Worm (Caenorhabditis elegans) whole organism, L2 larva: Measurements from ENCODE around the gene ccd-5.

Source experiments
- C34F6.9 ChIP-seq: fragments of 150-350 bp; optimal IDR thresholded peaks from 2 replicates; lab custom pipeline; 2014; ENCODE audit warnings: missing biosample characterization, missing genetic modification characterization
- F13H6.1 ChIP-seq: sonication (generic microtip); optimal IDR thresholded peaks from 2 replicates; lab custom pipeline; 2016; ENCODE audit warnings: missing genetic modification characterization, missing compliant biosample characterization
- R02D3.7 ChIP-seq: fragments of 150-350 bp; optimal IDR thresholded peaks from 2 replicates; lab custom pipeline; 2014; ENCODE audit warnings: missing biosample characterization, missing genetic modification characterization
- Y55F3AM.14 ChIP-seq: fragments of 200-800 bp; sonication (Bioruptor generic); optimal IDR thresholded peaks from 2 replicates; lab custom pipeline; 2018; ENCODE audit warnings: mild to moderate bottlenecking, missing genetic modification characterization, missing compliant biosample characterization
- ZK546.5 ChIP-seq: sonication (generic microtip); optimal IDR thresholded peaks from 2 replicates; lab custom pipeline; 2017; ENCODE audit warnings: missing biosample characterization, missing genetic modification characterization
- alr-1 ChIP-seq: fragments of 150-350 bp; optimal IDR thresholded peaks from 2 replicates; lab custom pipeline; 2014; ENCODE audit warnings: missing biosample characterization, missing genetic modification characterization
- aly-2 ChIP-seq: fragments of 150-350 bp; optimal IDR thresholded peaks from 2 replicates; lab custom pipeline; 2014; ENCODE audit warnings: missing biosample characterization, missing genetic modification characterization
- ama-1 ChIP-seq: fragments of 150-350 bp; optimal IDR thresholded peaks from 2 replicates; lab custom pipeline; 2018; ENCODE audit warnings: inconsistent platforms
- blmp-1 ChIP-seq: sonication (generic microtip); optimal IDR thresholded peaks from 2 replicates; lab custom pipeline; 2017; ENCODE audit warnings: missing genetic modification characterization, mild to moderate bottlenecking, missing compliant biosample characterization, antibody characterized with exemption, moderate library complexity; ENCODE audit not compliant: insufficient read depth
- ceh-16 ChIP-seq: fragments of 150-350 bp; optimal IDR thresholded peaks from 2 replicates; lab custom pipeline; 2014; ENCODE audit warnings: missing biosample characterization, missing genetic modification characterization
- ceh-82 ChIP-seq: fragments of 150-350 bp; optimal IDR thresholded peaks from 2 replicates; lab custom pipeline; 2014; ENCODE audit warnings: missing biosample characterization, missing genetic modification characterization
- crh-2 ChIP-seq: sonication (generic microtip); optimal IDR thresholded peaks from 2 replicates; lab custom pipeline; 2017; ENCODE audit warnings: missing biosample characterization, missing genetic modification characterization
- dmd-4 ChIP-seq: sonication (generic microtip); optimal IDR thresholded peaks from 2 replicates; lab custom pipeline; 2017; ENCODE audit warnings: missing biosample characterization, missing genetic modification characterization
- egl-27 ChIP-seq: sonication (generic microtip); optimal IDR thresholded peaks from 3 replicates; lab custom pipeline; 2017; ENCODE audit warnings: missing biosample characterization, missing genetic modification reagents, missing genetic modification characterization
- elt-1 ChIP-seq: fragments of 150-350 bp; optimal IDR thresholded peaks from 2 replicates; lab custom pipeline; 2014; ENCODE audit warnings: missing biosample characterization, missing genetic modification characterization
- elt-3 ChIP-seq: sonication (generic microtip); optimal IDR thresholded peaks from 2 replicates; lab custom pipeline; 2017; ENCODE audit warnings: missing biosample characterization, missing genetic modification characterization
- fos-1 ChIP-seq: fragments of 150-350 bp; optimal IDR thresholded peaks from 2 replicates; lab custom pipeline; 2014; ENCODE audit warnings: missing biosample characterization, missing genetic modification characterization
- gmeb-1 ChIP-seq: fragments of 150-350 bp; optimal IDR thresholded peaks from 2 replicates; lab custom pipeline; 2014; ENCODE audit warnings: missing biosample characterization, missing genetic modification characterization
- lin-11 ChIP-seq: fragments of 150-350 bp; sonication (generic microtip); optimal IDR thresholded peaks from 2 replicates; lab custom pipeline; 2014; ENCODE audit warnings: missing biosample characterization, missing genetic modification characterization, inconsistent platforms, mixed read lengths
- lin-13 ChIP-seq: fragments of 150-350 bp; optimal IDR thresholded peaks from 2 replicates; lab custom pipeline; 2014; ENCODE audit warnings: missing biosample characterization, missing genetic modification reagents, missing genetic modification characterization
- lin-39 ChIP-seq: fragments of 150-350 bp; optimal IDR thresholded peaks from 2 replicates; lab custom pipeline; 2014; ENCODE audit warnings: missing biosample characterization, missing genetic modification reagents, missing genetic modification characterization
- mab-5 ChIP-seq: fragments of 150-350 bp; optimal IDR thresholded peaks from 2 replicates; lab custom pipeline; 2014; ENCODE audit warnings: missing biosample characterization, missing genetic modification characterization
- mbf-1 ChIP-seq: sonication (generic microtip); optimal IDR thresholded peaks from 2 replicates; lab custom pipeline; 2017; ENCODE audit warnings: missing biosample characterization, missing genetic modification characterization
- mdl-1 ChIP-seq, 2 experiments: fragments of 150-350 bp in 1 of 2; sonication (generic microtip) in 1 of 2; optimal IDR thresholded peaks; 2 replicates each; lab custom pipeline; 2017; ENCODE audit warnings: missing biosample characterization in 2 of 2, missing genetic modification characterization in 2 of 2
- nhr-10 ChIP-seq: sonication (generic microtip); optimal IDR thresholded peaks from 2 replicates; lab custom pipeline; 2017; ENCODE audit warnings: missing biosample characterization, missing genetic modification characterization
- nhr-11 ChIP-seq: fragments of 150-350 bp; optimal IDR thresholded peaks from 2 replicates; lab custom pipeline; 2014; ENCODE audit warnings: missing biosample characterization, missing genetic modification characterization
- nhr-12 ChIP-seq: fragments of 150-350 bp; optimal IDR thresholded peaks from 2 replicates; lab custom pipeline; 2014; ENCODE audit warnings: missing biosample characterization, missing genetic modification characterization
- nhr-129 ChIP-seq: fragments of 150-350 bp; optimal IDR thresholded peaks from 2 replicates; lab custom pipeline; 2014; ENCODE audit warnings: missing biosample characterization, missing genetic modification characterization
- nhr-21 ChIP-seq: fragments of 150-350 bp; optimal IDR thresholded peaks from 2 replicates; lab custom pipeline; 2014; ENCODE audit warnings: missing biosample characterization, missing genetic modification characterization
- nhr-23 ChIP-seq: fragments of 150-350 bp; optimal IDR thresholded peaks from 2 replicates; lab custom pipeline; 2014; ENCODE audit warnings: missing biosample characterization, missing genetic modification reagents, missing genetic modification characterization
- nhr-237 ChIP-seq: fragments of 150-350 bp; optimal IDR thresholded peaks from 2 replicates; lab custom pipeline; 2014; ENCODE audit warnings: missing biosample characterization, missing genetic modification characterization
- nhr-25 ChIP-seq: fragments of 150-350 bp; sonication (generic microtip); optimal IDR thresholded peaks from 3 replicates; lab custom pipeline; 2014; ENCODE audit warnings: missing biosample characterization, missing genetic modification characterization
- nhr-6 ChIP-seq: fragments of 150-350 bp; optimal IDR thresholded peaks from 2 replicates; lab custom pipeline; 2014; ENCODE audit warnings: missing biosample characterization, missing genetic modification characterization
- nhr-77 ChIP-seq: fragments of 150-350 bp; optimal IDR thresholded peaks from 2 replicates; lab custom pipeline; 2014; ENCODE audit warnings: missing biosample characterization, missing genetic modification characterization
- peb-1 ChIP-seq: fragments of 150-350 bp; optimal IDR thresholded peaks from 2 replicates; lab custom pipeline; 2014; ENCODE audit warnings: missing biosample characterization, missing genetic modification characterization
- sem-4 ChIP-seq: fragments of 150-350 bp; optimal IDR thresholded peaks from 2 replicates; lab custom pipeline; 2014; ENCODE audit warnings: missing biosample characterization, missing genetic modification reagents, missing genetic modification characterization
- skn-1 ChIP-seq: sonication (generic microtip); optimal IDR thresholded peaks from 2 replicates; lab custom pipeline; 2017; ENCODE audit warnings: missing biosample characterization, missing genetic modification characterization
- sma-3 ChIP-seq: sonication (generic microtip); optimal IDR thresholded peaks from 2 replicates; lab custom pipeline; 2016; ENCODE audit warnings: missing genetic modification reagents, missing genetic modification characterization, missing compliant biosample characterization
- sma-9 ChIP-seq, 2 experiments: fragments of 150-350 bp in 1 of 2; sonication (generic microtip) in 1 of 2; optimal IDR thresholded peaks; 2 replicates each; lab custom pipeline; 2014 to 2016; ENCODE audit warnings: missing genetic modification characterization in 2 of 2, mild to moderate bottlenecking in 1 of 2, missing biosample characterization in 1 of 2, missing compliant biosample characterization in 1 of 2, missing genetic modification reagents in 1 of 2, moderate library complexity in 1 of 2
- snpc-4 ChIP-seq: fragments of 150-350 bp; optimal IDR thresholded peaks from 2 replicates; lab custom pipeline; 2014; ENCODE audit warnings: missing biosample characterization, missing genetic modification characterization
- unc-39 ChIP-seq: fragments of 150-350 bp; optimal IDR thresholded peaks from 2 replicates; lab custom pipeline; 2014; ENCODE audit warnings: missing biosample characterization, missing genetic modification characterization
- unc-55 ChIP-seq: fragments of 150-350 bp; sonication (generic microtip); optimal IDR thresholded peaks from 3 replicates; lab custom pipeline; 2014; ENCODE audit warnings: missing biosample characterization, missing genetic modification reagents, missing genetic modification characterization
- unc-62 ChIP-seq: fragments of 150-350 bp; optimal IDR thresholded peaks from 2 replicates; lab custom pipeline; 2014; ENCODE audit warnings: missing biosample characterization, missing genetic modification reagents, missing genetic modification characterization
- zag-1 ChIP-seq: fragments of 150-350 bp; optimal IDR thresholded peaks from 2 replicates; lab custom pipeline; 2014; ENCODE audit warnings: missing biosample characterization, missing genetic modification characterization
- ztf-1 ChIP-seq: fragments of 200-800 bp; sonication (Bioruptor generic); conservative IDR thresholded peaks from 2 replicates; pipeline ENCODE4 v1.3.6; 2022; ENCODE audit warnings: missing genetic modification characterization, missing compliant biosample characterization
- ztf-11 ChIP-seq: sonication (generic microtip); optimal IDR thresholded peaks from 2 replicates; lab custom pipeline; 2017; ENCODE audit warnings: missing biosample characterization, missing genetic modification characterization
- ztf-4 ChIP-seq: fragments of 150-350 bp; optimal IDR thresholded peaks from 2 replicates; lab custom pipeline; 2014; ENCODE audit warnings: missing biosample characterization, missing genetic modification characterization

The ccd-5 gene

ce11 chrX:2564047-2564446, 8.4 kb downstream of the ccd-5 start, which contains the start of gene dhcr-24:
dhcr-24 (minus strand) TSS chrX:2564147.
- no peak for TF ChIP-seq Y55F3AM.14 (GFP tag; lab: Kevin White, UChicago)
- TF ChIP-seq lin-11 (tag; lab: Kevin White, UChicago), result no peak
- TF ChIP-seq mdl-1 (tag; optimal IDR thresholded peaks at IDR 0.05; lab: Kevin White, UChicago), result no peak
- no peak for TF ChIP-seq mbf-1 (tag; lab: Kevin White, UChicago)
- TF ChIP-seq ceh-82, result no peak
- no peak for TF ChIP-seq sma-3 (GFP tag; lab: Kevin White, UChicago)
- TF ChIP-seq ama-1 (lab: Kevin White, UChicago), result no peak
- TF ChIP-seq lin-39 (tag; lab: Kevin White, UChicago), result no peak
- no peak for TF ChIP-seq elt-1 (tag; lab: Kevin White, UChicago)
- TF ChIP-seq ZK546.5 (tag; lab: Kevin White, UChicago), result no peak
- no peak for TF ChIP-seq snpc-4
- no peak for TF ChIP-seq fos-1 (tag; lab: Kevin White, UChicago)
- no peak for TF ChIP-seq egl-27 (tag; lab: Kevin White, UChicago)
- no peak for TF ChIP-seq nhr-129 (tag; lab: Kevin White, UChicago)

- TF ChIP-seq ceh-82, result no peak
- no peak for TF ChIP-seq C34F6.9
- TF ChIP-seq ceh-16, result no peak
- TF ChIP-seq sma-9 (GFP tag; optimal IDR thresholded peaks at IDR 0.05; lab: Kevin White, UChicago), result no peak
- no peak for TF ChIP-seq sma-9 (tag; optimal IDR thresholded peaks at IDR 0.05; lab: Kevin White, UChicago)
- no peak for TF ChIP-seq nhr-12 (tag; lab: Kevin White, UChicago)
- TF ChIP-seq sem-4 (tag; lab: Kevin White, UChicago), result no peak
- TF ChIP-seq gmeb-1 (tag; lab: Kevin White, UChicago), result no peak
- no peak for TF ChIP-seq aly-2 (tag; lab: Kevin White, UChicago)
- no peak for TF ChIP-seq F13H6.1 (tag; lab: Kevin White, UChicago)
- TF ChIP-seq R02D3.7 (tag; lab: Kevin White, UChicago), result no peak
- no peak for TF ChIP-seq nhr-237 (tag; lab: Kevin White, UChicago)
- TF ChIP-seq unc-62 (GFP tag; lab: Kevin White, UChicago), result no peak
Observed at ce11 chrX:2559979-2560378, 12.5 kb downstream of the ccd-5 start, which contains the start of gene F52H2.5. F52H2.5 (minus strand) TSS chrX:2560079.

- TF ChIP-seq ztf-1 (GFP tag; lab: Robert Waterston, UW) (no peak), Y55F3AM.14 (GFP tag; lab: Kevin White, UChicago) (no peak), aly-2 (tag; lab: Kevin White, UChicago) (no peak), unc-55 (no peak), zag-1 (tag; lab: Kevin White, UChicago) (no peak), mdl-1 (tag; optimal IDR thresholded peaks at IDR 0.05; lab: Kevin White, UChicago) (no peak), skn-1 (no peak), nhr-129 (tag; lab: Kevin White, UChicago) (no peak), unc-62 (GFP tag; lab: Kevin White, UChicago) (no peak), sma-9 (GFP tag; optimal IDR thresholded peaks at IDR 0.05; lab: Kevin White, UChicago) (no peak), sma-9 (tag; optimal IDR thresholded peaks at IDR 0.05; lab: Kevin White, UChicago) (no peak), ztf-4 (no peak), nhr-25 (tag; lab: Kevin White, UChicago) (peak; percentile 37), sma-3 (GFP tag; lab: Kevin White, UChicago) (no peak), peb-1 (tag; lab: Kevin White, UChicago) (no peak), dmd-4 (no peak), crh-2 (tag; lab: Kevin White, UChicago) (peak; percentile 20), ama-1 (lab: Kevin White, UChicago) (no peak), mbf-1 (tag; lab: Kevin White, UChicago) (no peak), ceh-16 (no peak), R02D3.7 (tag; lab: Kevin White, UChicago) (no peak), nhr-237 (tag; lab: Kevin White, UChicago) (no peak), nhr-10 (tag; lab: Kevin White, UChicago) (no peak), ZK546.5 (tag; lab: Kevin White, UChicago) (no peak), nhr-6 (no peak), ztf-11 (tag; lab: Kevin White, UChicago) (no peak), egl-27 (tag; lab: Kevin White, UChicago) (peak; percentile 51), snpc-4 (no peak), lin-13 (peak; percentile 48), nhr-11 (tag; lab: Kevin White, UChicago) (no peak), alr-1 (tag; lab: Kevin White, UChicago) (no peak), sem-4 (tag; lab: Kevin White, UChicago) (peak; percentile 53), fos-1 (tag; lab: Kevin White, UChicago) (no peak), mab-5 (tag; lab: Kevin White, UChicago) (no peak), ceh-82 (no peak), gmeb-1 (tag; lab: Kevin White, UChicago) (no peak), unc-39 (no peak), nhr-23 (tag; lab: Kevin White, UChicago) (no peak), lin-11 (tag; lab: Kevin White, UChicago) (no peak), blmp-1 (tag; lab: Kevin White, UChicago) (no peak), elt-3 (no peak), elt-1 (tag; lab: Kevin White, UChicago) (no peak), nhr-77 (no peak), nhr-21 (no peak), F13H6.1 (tag; lab: Kevin White, UChicago) (peak; percentile 30)
Observed at ce11 chrX:2559399-2559798, 13.1 kb downstream of the ccd-5 start.
